Worm (Caenorhabditis elegans) whole organism, L1 larva: ENCODE data around the gene ptr-6.

Source experiments
- F16B12.6 ChIP-seq: fragments of 150-350 bp; optimal IDR thresholded peaks from 2 replicates; lab custom pipeline; 2014; ENCODE audit warnings: missing biosample characterization, missing genetic modification characterization
- aha-1 ChIP-seq: fragments of 150-350 bp; optimal IDR thresholded peaks from 2 replicates; lab custom pipeline; 2014; ENCODE audit warnings: missing biosample characterization, missing genetic modification characterization
- efl-1 ChIP-seq, 4 experiments: fragments of 150-350 bp; optimal IDR thresholded peaks in 3 of 4; peaks in 1 of 4; 1 replicate in 1 of 4; 2 replicates in 3 of 4; lab custom pipeline; 2014; ENCODE audit warnings: missing biosample characterization in 2 of 4, missing genetic modification characterization in 2 of 4, missing genetic modification reagents in 2 of 4
- efl-3 ChIP-seq: fragments of 200-800 bp; sonication (Bioruptor generic); optimal IDR thresholded peaks from 2 replicates; lab custom pipeline; 2018; ENCODE audit warnings: mild to moderate bottlenecking, missing genetic modification characterization, missing compliant biosample characterization
- nhr-11 ChIP-seq: fragments of 150-350 bp; optimal IDR thresholded peaks from 2 replicates; lab custom pipeline; 2014; ENCODE audit warnings: missing biosample characterization, missing genetic modification characterization
- nhr-19 ChIP-seq: fragments of 200-800 bp; sonication (Bioruptor generic); conservative IDR thresholded peaks from 2 replicates; pipeline ENCODE4 v1.3.6; 2022; ENCODE audit warnings: missing genetic modification characterization, missing compliant biosample characterization
- rnt-1 ChIP-seq: sonication (generic microtip); optimal IDR thresholded peaks from 2 replicates; lab custom pipeline; 2016; ENCODE audit warnings: mild to moderate bottlenecking, missing genetic modification characterization, moderate library complexity, missing compliant biosample characterization
- sptf-1 ChIP-seq: fragments of 150-350 bp; optimal IDR thresholded peaks from 2 replicates; lab custom pipeline; 2014; ENCODE audit warnings: missing biosample characterization, missing genetic modification characterization
- zip-4 ChIP-seq: fragments of 200-800 bp; sonication (Bioruptor generic); optimal IDR thresholded peaks from 2 replicates; lab custom pipeline; 2018; ENCODE audit warnings: mild to moderate bottlenecking, missing genetic modification characterization, moderate library complexity, missing compliant biosample characterization

ptr-6 gene

DNA sequence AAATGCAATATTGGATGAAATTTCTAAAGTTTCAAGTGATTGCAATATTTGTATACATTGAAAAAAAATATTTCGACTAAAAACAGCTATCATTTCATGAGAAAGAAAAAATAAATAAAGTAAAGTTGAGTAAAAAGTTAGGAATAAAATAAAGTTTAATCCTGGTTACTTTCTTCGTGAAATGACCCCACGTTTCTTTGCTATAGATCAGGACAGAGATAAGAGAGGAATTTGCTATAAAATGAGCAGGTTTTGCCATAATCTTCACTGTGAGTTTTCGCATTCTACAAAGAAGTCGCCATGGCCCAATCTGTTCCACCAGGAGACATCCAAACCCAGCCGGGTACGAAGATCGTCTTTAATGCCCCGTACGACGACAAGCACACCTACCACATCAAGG, 52.6 kb downstream of the ptr-6 start, which contains the start of gene msp-49:
Gene msp-49, plus strand, starts transcription at position 301 of the 400 bp plus-strand sequence.
- no peak for TF ChIP-seq efl-1 (optimal IDR thresholded peaks at IDR 0.05; lab: Kevin White, UChicago)
- TF ChIP-seq efl-1 (GFP tag; optimal IDR thresholded peaks at IDR 0.05 in 1 of 2; lab: Kevin White, UChicago), result no peak
- TF ChIP-seq zip-4 (GFP tag; lab: Kevin White, UChicago), result no peak
- TF ChIP-seq nhr-11 (tag; lab: Kevin White, UChicago), result no peak
- TF ChIP-seq sptf-1 (tag; lab: Kevin White, UChicago), result no peak
- TF ChIP-seq nhr-19 (GFP tag; lab: Robert Waterston, UW), result no peak
- no peak for TF ChIP-seq F16B12.6
- no peak for TF ChIP-seq efl-3 (GFP tag; lab: Kevin White, UChicago)
- no peak for TF ChIP-seq rnt-1 (tag; lab: Kevin White, UChicago)
- TF ChIP-seq aha-1, result no peak
